Worm (Caenorhabditis elegans): ENCODE data around the gene C34B4.2.
A peak's percentile ranks its signal among the peaks of the same experiment; 100 is the strongest.
"Not testable (repeated sequence)": the region's sequence is repeated elsewhere in the genome, so short reads cannot be mapped to it uniquely, and the experiment has no call there.

C34B4.2 gene

ce11 chrV:13133380-13133779 is 50.5 kb downstream of the C34B4.2 start, which contains the start of gene B0365.9:
Gene B0365.9 (minus strand): TSS chrV:13133565.
- TF ChIP-seq pha-4 (GFP tag; IDR thresholded peaks at IDR 0.05): no peak
- no peak for TF ChIP-seq pha-4 (tag; optimal IDR thresholded peaks at IDR 0.05)
- TF ChIP-seq php-3 (GFP tag; IDR thresholded peaks at IDR 0.05): no peak
- no peak for TF ChIP-seq nhr-10 (tag; optimal IDR thresholded peaks at IDR 0.05)
- TF ChIP-seq nhr-25 (tag; optimal IDR thresholded peaks at IDR 0.05; ENCODE audit: borderline replicate concordance, insufficient read depth): no peak
- TF ChIP-seq unc-62 (GFP tag; optimal IDR thresholded peaks at IDR 0.05 in 1 of 2): no peak
- no peak for TF ChIP-seq unc-62 (tag; optimal IDR thresholded peaks at IDR 0.05)
- no peak for TF ChIP-seq unc-39 (tag; optimal IDR thresholded peaks at IDR 0.05)
- no peak for TF ChIP-seq arid-1 (GFP tag; conservative IDR thresholded peaks at IDR 0.05)
- no peak for TF ChIP-seq lin-1 (GFP tag; IDR thresholded peaks at IDR 0.05)
- no peak for TF ChIP-seq lsy-2 (tag; optimal IDR thresholded peaks at IDR 0.05)

- TF ChIP-seq nhr-42 (GFP tag; IDR thresholded peaks at IDR 0.05); skn-1 (tag; optimal IDR thresholded peaks at IDR 0.05); ces-1 (GFP tag; optimal IDR thresholded peaks at IDR 0.05): not testable (repeated sequence)
These were observed 51.9 kb downstream of the C34B4.2 start, which contains the start of gene clec-225 for ce11 chrV:13134786-13135185. Gene clec-225 (minus strand): TSS chrV:13134886.

ce11 chrV:13137955-13138354 is 55.1 kb downstream of the C34B4.2 start, which contains the start of gene clec-41:
Gene clec-41 (minus strand): TSS chrV:13138101.
- TF ChIP-seq lin-13 (GFP tag; optimal IDR thresholded peaks at IDR 0.05) (no peak), mxl-3 (GFP tag; optimal IDR thresholded peaks at IDR 0.05) (peak; percentile 31), dmd-6 (GFP tag; IDR thresholded peaks at IDR 0.05) (peak; percentile 82), zip-2 (tag; optimal IDR thresholded peaks at IDR 0.05) (no peak), php-3 (GFP tag; IDR thresholded peaks at IDR 0.05) (peak; percentile 34; the same call in 1 of the 2 replicates), pqm-1 (tag; optimal IDR thresholded peaks at IDR 0.05) (peak; percentile 91), lin-1 (GFP tag; IDR thresholded peaks at IDR 0.05) (peak; percentile 85), D1046.2 (GFP tag; IDR thresholded peaks at IDR 0.05) (no peak), nhr-28 (tag; optimal IDR thresholded peaks at IDR 0.05) (peak; percentile 67)

- TF ChIP-seq set-16 (GFP tag; IDR thresholded peaks at IDR 0.05) (no peak), spr-3 (GFP tag; optimal IDR thresholded peaks at IDR 0.05) (no peak), saeg-2 (GFP tag; IDR thresholded peaks at IDR 0.05) (no peak), zfp-3 (GFP tag; conservative IDR thresholded peaks at IDR 0.05) (no peak), pqm-1 (tag; optimal IDR thresholded peaks at IDR 0.05) (no peak), zip-11 (GFP tag; IDR thresholded peaks at IDR 0.05) (no peak), ceh-28 (tag; optimal IDR thresholded peaks at IDR 0.05) (no peak), nhr-111 (GFP tag; optimal IDR thresholded peaks at IDR 0.05) (no peak), unc-62 (GFP tag; optimal IDR thresholded peaks at IDR 0.05 in 1 of 2) (no peak), unc-62 (tag; optimal IDR thresholded peaks at IDR 0.05) (no peak), lin-38 (GFP tag; IDR thresholded peaks at IDR 0.05) (no peak), F49E8.2 (tag; optimal IDR thresholded peaks at IDR 0.05; ENCODE audit: borderline replicate concordance) (no peak), dpl-1 (GFP tag; optimal IDR thresholded peaks at IDR 0.05) (no peak), Y75B8A.6 (GFP tag; IDR thresholded peaks at IDR 0.05) (no peak), F37D6.2 (tag; optimal IDR thresholded peaks at IDR 0.05) (no peak), T20F7.1 (GFP tag; optimal IDR thresholded peaks at IDR 0.05) (no peak), ZK546.5 (tag; optimal IDR thresholded peaks at IDR 0.05) (no peak), lsy-2 (tag; optimal IDR thresholded peaks at IDR 0.05) (no peak), aly-2 (tag; optimal IDR thresholded peaks at IDR 0.05) (no peak)
These were observed 55.8 kb downstream of the C34B4.2 start, which contains the start of gene dhc-3 for ce11 chrV:13138681-13139080. Gene dhc-3 (plus strand): TSS chrV:13138981.

Data from whole organism, L4 larva.